Fruit fly (Drosophila melanogaster) whole organism, embryonic: ENCODE results near the gene CG31473.

Experiments
- Aef1 ChIP-seq: fragments of 200-800 bp; sonication (Bioruptor generic); IDR thresholded peaks from 3 replicates; pipeline ENCODE4 v1.3.6; 2022; ENCODE audit warnings: missing biosample characterization, missing genetic modification characterization
- Atf-2 ChIP-seq: fragments of 200-800 bp; sonication (Bioruptor generic); optimal IDR thresholded peaks from 2 replicates; lab custom pipeline; 2016; ENCODE audit warnings: missing biosample characterization, missing genetic modification characterization
- CG10267 ChIP-seq: fragments of 200-800 bp; sonication (Bioruptor generic); optimal IDR thresholded peaks from 2 replicates; lab custom pipeline; 2018; ENCODE audit warnings: missing biosample characterization, mild to moderate bottlenecking, missing genetic modification characterization, moderate library complexity
- CG10462 ChIP-seq: fragments of 200-800 bp; sonication (Bioruptor generic); optimal IDR thresholded peaks from 2 replicates; lab custom pipeline; 2016; ENCODE audit warnings: missing biosample characterization, missing genetic modification characterization
- CG11247 ChIP-seq: fragments of 200-800 bp; sonication (Bioruptor generic); IDR thresholded peaks from 2 replicates; pipeline ENCODE4 v1.3.6; 2022; ENCODE audit warnings: missing biosample characterization, missing genetic modification characterization
- CG12071 ChIP-seq: fragments of 200-800 bp; sonication (Bioruptor generic); optimal IDR thresholded peaks from 3 replicates; lab custom pipeline; 2018; ENCODE audit warnings: missing biosample characterization, mild to moderate bottlenecking, missing genetic modification characterization
- CG12104 ChIP-seq: fragments of 200-800 bp; sonication (Bioruptor generic); optimal IDR thresholded peaks from 3 replicates; lab custom pipeline; 2016; ENCODE audit warnings: missing biosample characterization, missing genetic modification characterization
- CG14014 ChIP-seq: fragments of 200-800 bp; sonication (Bioruptor generic); IDR thresholded peaks from 2 replicates; pipeline ENCODE4 v1.3.6; 2022; ENCODE audit warnings: missing biosample characterization, missing genetic modification characterization
- CG14441 ChIP-seq: fragments of 200-800 bp; sonication (Bioruptor generic); IDR thresholded peaks from 2 replicates; pipeline ENCODE4 v1.3.6; 2022; ENCODE audit warnings: missing biosample characterization, missing genetic modification characterization
- CG1792 ChIP-seq: fragments of 200-800 bp; sonication (Bioruptor generic); optimal IDR thresholded peaks from 2 replicates; lab custom pipeline; 2016; ENCODE audit warnings: missing biosample characterization, missing genetic modification characterization
- CG18619 ChIP-seq: fragments of 200-800 bp; sonication (Bioruptor generic); optimal IDR thresholded peaks from 3 replicates; lab custom pipeline; 2017; ENCODE audit warnings: missing biosample characterization, mild to moderate bottlenecking, missing genetic modification characterization
- CG2889 ChIP-seq: fragments of 200-800 bp; sonication (Bioruptor generic); IDR thresholded peaks from 3 replicates; pipeline ENCODE4 v1.3.6; 2022; ENCODE audit warnings: missing biosample characterization, missing genetic modification characterization
- CG32767 ChIP-seq: fragments of 200-800 bp; sonication (Bioruptor generic); IDR thresholded peaks from 2 replicates; pipeline ENCODE4 v1.3.6; 2022; ENCODE audit warnings: missing biosample characterization, missing genetic modification characterization
- CG34376 ChIP-seq: fragments of 200-800 bp; sonication (Bioruptor generic); optimal IDR thresholded peaks from 2 replicates; lab custom pipeline; 2018; ENCODE audit warnings: missing biosample characterization, mild to moderate bottlenecking, missing genetic modification characterization
- CG3838 ChIP-seq: fragments of 200-800 bp; sonication (Bioruptor generic); optimal IDR thresholded peaks from 3 replicates; lab custom pipeline; 2016; ENCODE audit warnings: missing biosample characterization, missing genetic modification characterization
- CG4617 ChIP-seq: fragments of 200-800 bp; sonication (Bioruptor generic); optimal IDR thresholded peaks from 3 replicates; lab custom pipeline; 2016; ENCODE audit warnings: missing biosample characterization, missing genetic modification characterization, borderline replicate concordance
- CG4707 ChIP-seq: fragments of 200-800 bp; sonication (Bioruptor generic); optimal IDR thresholded peaks from 2 replicates; lab custom pipeline; 2018; ENCODE audit warnings: missing biosample characterization, mild to moderate bottlenecking, missing genetic modification characterization, moderate library complexity
- CG6683 ChIP-seq: fragments of 200-800 bp; sonication (Bioruptor generic); optimal IDR thresholded peaks from 2 replicates; lab custom pipeline; 2017; ENCODE audit warnings: missing biosample characterization, mild to moderate bottlenecking, missing genetic modification characterization, missing genetic modification reagents
- CG7357 ChIP-seq: fragments of 200-800 bp; sonication (Bioruptor generic); IDR thresholded peaks from 3 replicates; pipeline ENCODE4 v1.3.6; 2022; ENCODE audit warnings: missing biosample characterization, missing genetic modification characterization
- CG9727 ChIP-seq: fragments of 200-800 bp; sonication (Bioruptor generic); optimal IDR thresholded peaks from 3 replicates; lab custom pipeline; 2017; ENCODE audit warnings: missing biosample characterization, mild to moderate bottlenecking, missing genetic modification characterization
- D ChIP-seq, 2 experiments: fragments of 200-800 bp in 1 of 2; fragments of >200 bp in 1 of 2; sonication (Bioruptor generic) in 1 of 2; optimal IDR thresholded peaks; 2 replicates in 1 of 2; 3 replicates in 1 of 2; lab custom pipeline; 2017; ENCODE audit warnings: mild to moderate bottlenecking in 1 of 2, missing biosample characterization in 1 of 2, missing genetic modification characterization in 1 of 2, missing genetic modification reagents in 1 of 2
- D19B ChIP-seq: fragments of 200-800 bp; sonication (Bioruptor generic); optimal IDR thresholded peaks from 2 replicates; lab custom pipeline; 2017; ENCODE audit warnings: missing biosample characterization, mild to moderate bottlenecking, missing genetic modification characterization
- Dad ChIP-seq: fragments of 200-800 bp; sonication (Bioruptor generic); optimal IDR thresholded peaks from 3 replicates; lab custom pipeline; 2016; ENCODE audit warnings: missing biosample characterization, missing genetic modification characterization
- Dip2 ChIP-seq: fragments of 200-800 bp; sonication (Bioruptor generic); IDR thresholded peaks from 2 replicates; pipeline ENCODE4 v1.3.6; 2022; ENCODE audit warnings: missing biosample characterization, missing genetic modification characterization
- Dref ChIP-seq: fragments of 200-800 bp; sonication (Bioruptor generic); IDR thresholded peaks from 2 replicates; pipeline ENCODE4 v1.3.6; 2022; ENCODE audit warnings: missing biosample characterization, missing genetic modification characterization
- ERR ChIP-seq: fragments of 200-800 bp; sonication (Bioruptor generic); optimal IDR thresholded peaks from 2 replicates; lab custom pipeline; 2016; ENCODE audit warnings: missing biosample characterization, missing genetic modification characterization
- H2.0 ChIP-seq: fragments of 200-800 bp; sonication (Bioruptor generic); IDR thresholded peaks from 2 replicates; pipeline ENCODE4 v1.3.6; 2022; ENCODE audit warnings: missing biosample characterization, missing genetic modification characterization
- HLH3B ChIP-seq: fragments of 200-800 bp; sonication (Bioruptor generic); IDR thresholded peaks from 2 replicates; pipeline ENCODE4 v1.3.6; 2022; ENCODE audit warnings: missing biosample characterization, missing genetic modification characterization
- HLH4C ChIP-seq: fragments of 200-800 bp; sonication (Bioruptor generic); IDR thresholded peaks from 3 replicates; pipeline ENCODE4 v1.3.6; 2022; ENCODE audit warnings: missing biosample characterization, missing genetic modification characterization; ENCODE audit not compliant: partially characterized antibody
- Max ChIP-seq: fragments of 200-800 bp; sonication (Bioruptor generic); optimal IDR thresholded peaks from 2 replicates; lab custom pipeline; 2016; ENCODE audit warnings: missing biosample characterization, mild to moderate bottlenecking, missing genetic modification characterization
- Med ChIP-seq: fragments of 200-800 bp; sonication (Bioruptor generic); peaks from one replicate; lab custom pipeline; 2016; ENCODE audit warnings: missing biosample characterization, missing genetic modification characterization, mild to moderate bottlenecking, inconsistent platforms, moderate library complexity
- Oli ChIP-seq: fragments of 200-800 bp; sonication (Bioruptor generic); optimal IDR thresholded peaks from 2 replicates; lab custom pipeline; 2018; ENCODE audit warnings: missing biosample characterization, mild to moderate bottlenecking, missing genetic modification characterization, moderate library complexity
- Rx ChIP-seq: fragments of 200-800 bp; sonication (Bioruptor generic); IDR thresholded peaks from 2 replicates; pipeline ENCODE4 v1.3.6; 2022; ENCODE audit warnings: missing biosample characterization, missing genetic modification characterization
- Sox100B ChIP-seq: fragments of 200-800 bp; sonication (Bioruptor generic); optimal IDR thresholded peaks from 3 replicates; lab custom pipeline; 2018; ENCODE audit warnings: missing biosample characterization, mild to moderate bottlenecking, missing genetic modification characterization
- al ChIP-seq: fragments of 200-800 bp; sonication (Bioruptor generic); IDR thresholded peaks from 2 replicates; pipeline ENCODE4 v1.3.6; 2022; ENCODE audit warnings: missing biosample characterization, missing genetic modification characterization
- amos ChIP-seq: fragments of 200-800 bp; sonication (Bioruptor generic); IDR thresholded peaks from 2 replicates; pipeline ENCODE4 v1.3.6; 2022; ENCODE audit warnings: missing biosample characterization, missing genetic modification characterization; ENCODE audit not compliant: partially characterized antibody
- ap ChIP-seq: fragments of 200-800 bp; sonication (Bioruptor generic); IDR thresholded peaks from 2 replicates; pipeline ENCODE4 v1.3.6; 2022; ENCODE audit warnings: missing biosample characterization, missing genetic modification characterization
- dan ChIP-seq: fragments of 200-800 bp; sonication (Bioruptor generic); IDR thresholded peaks from 2 replicates; pipeline ENCODE4 v1.3.6; 2022; ENCODE audit warnings: missing biosample characterization, missing genetic modification characterization
- ewg ChIP-seq: fragments of 200-800 bp; sonication (Bioruptor generic); optimal IDR thresholded peaks from 3 replicates; lab custom pipeline; 2017; ENCODE audit warnings: mild to moderate bottlenecking, missing biosample characterization, missing genetic modification reagents, missing genetic modification characterization
- gcm2 ChIP-seq: fragments of 200-800 bp; sonication (Bioruptor generic); optimal IDR thresholded peaks from 2 replicates; lab custom pipeline; 2016; ENCODE audit warnings: missing biosample characterization, missing genetic modification characterization
- gro ChIP-seq: fragments of 200-800 bp; sonication (Bioruptor generic); optimal IDR thresholded peaks from 2 replicates; lab custom pipeline; 2016; ENCODE audit warnings: missing biosample characterization, missing genetic modification characterization
- hb ChIP-seq: fragments of 200-800 bp; sonication (Bioruptor generic); IDR thresholded peaks from 3 replicates; pipeline ENCODE4 v1.3.6; 2022; ENCODE audit warnings: missing biosample characterization, missing genetic modification characterization; ENCODE audit not compliant: partially characterized antibody
- kah ChIP-seq: fragments of 200-800 bp; sonication (Bioruptor generic); optimal IDR thresholded peaks from 2 replicates; lab custom pipeline; 2018; ENCODE audit warnings: missing biosample characterization, mild to moderate bottlenecking, missing genetic modification characterization
- lola ChIP-seq, 3 experiments: fragments of >200 bp in 2 of 3; fragments of 200-800 bp in 1 of 3; sonication (Bioruptor generic) in 1 of 3; optimal IDR thresholded peaks; 2 replicates each; lab custom pipeline; 2017 to 2019; ENCODE audit warnings: missing biosample characterization in 3 of 3, missing genetic modification characterization in 3 of 3, mild to moderate bottlenecking in 1 of 3, moderate library complexity in 1 of 3
- pfk ChIP-seq: fragments of 200-800 bp; sonication (Bioruptor generic); optimal IDR thresholded peaks from 2 replicates; lab custom pipeline; 2018; ENCODE audit warnings: missing biosample characterization, mild to moderate bottlenecking, missing genetic modification characterization, moderate library complexity
- pho ChIP-seq: fragments of 200-800 bp; sonication (Bioruptor generic); optimal IDR thresholded peaks from 2 replicates; lab custom pipeline; 2016; ENCODE audit warnings: missing biosample characterization, missing genetic modification characterization
- schlank ChIP-seq: fragments of 200-800 bp; sonication (Bioruptor generic); optimal IDR thresholded peaks from 2 replicates; lab custom pipeline; 2018; ENCODE audit warnings: missing biosample characterization, mild to moderate bottlenecking, missing genetic modification characterization
- stc ChIP-seq: fragments of 200-800 bp; sonication (Bioruptor generic); IDR thresholded peaks from 2 replicates; pipeline ENCODE4 v1.3.6; 2022; ENCODE audit warnings: missing biosample characterization, missing genetic modification characterization
- vfl ChIP-seq: fragments of 200-800 bp; sonication (Bioruptor generic); optimal IDR thresholded peaks from 2 replicates; lab custom pipeline; 2016; ENCODE audit warnings: missing biosample characterization, missing genetic modification characterization
- wek ChIP-seq: fragments of 200-800 bp; sonication (Bioruptor generic); optimal IDR thresholded peaks from 3 replicates; lab custom pipeline; 2018; ENCODE audit warnings: missing biosample characterization, mild to moderate bottlenecking, missing genetic modification characterization, moderate library complexity
- zen ChIP-seq: fragments of 200-800 bp; sonication (Bioruptor generic); optimal IDR thresholded peaks from 3 replicates; lab custom pipeline; 2018; ENCODE audit warnings: missing biosample characterization, mild to moderate bottlenecking, missing genetic modification characterization, moderate library complexity

The CG31473 gene

dm6 chr3R:7821559-7821958, 9.9 kb downstream of the CG31473 start (continued):
- TF ChIP-seq ap (GFP tag; lab: Robert Waterston, UW) (no peak), CG18619 (peak; percentile 34), Dref (GFP tag; lab: Robert Waterston, UW) (no peak), CG32767 (GFP tag; lab: Robert Waterston, UW) (no peak), CG12071 (GFP tag; lab: Kevin White, UChicago) (no peak), CG7357 (GFP tag; lab: Robert Waterston, UW) (no peak), pho (peak; percentile 46), CG4617 (no peak), HLH4C (GFP tag; lab: Robert Waterston, UW) (no peak), amos (GFP tag; lab: Robert Waterston, UW) (no peak), CG12104 (GFP tag; lab: Kevin White, UChicago) (no peak), pfk (GFP tag; lab: Kevin White, UChicago) (no peak), gcm2 (GFP tag; lab: Kevin White, UChicago) (no peak), stc (GFP tag; lab: Robert Waterston, UW) (no peak), wek (GFP tag; lab: Kevin White, UChicago) (no peak), CG1792 (GFP tag; lab: Kevin White, UChicago) (no peak), D (optimal IDR thresholded peaks at IDR 0.05; lab: Kevin White, UChicago) (no peak), D (GFP tag; optimal IDR thresholded peaks at IDR 0.05; lab: Kevin White, UChicago) (no peak), lola (GFP tag; optimal IDR thresholded peaks at IDR 0.05; lab: Kevin White, UChicago) (no peak), CG10267 (no peak), Oli (tag; lab: Kevin White, UChicago) (peak; percentile 41), CG34376 (GFP tag; lab: Kevin White, UChicago) (no peak), CG14441 (GFP tag; lab: Robert Waterston, UW) (peak; percentile 31; the same call in 1 of the 2 replicates), CG2889 (GFP tag; lab: Robert Waterston, UW) (no peak), Max (GFP tag; lab: Kevin White, UChicago) (no peak), kah (GFP tag; lab: Kevin White, UChicago) (no peak), H2.0 (GFP tag; lab: Robert Waterston, UW) (peak; percentile 50; the same call in 1 of the 2 replicates), CG11247 (GFP tag; lab: Robert Waterston, UW) (no peak), HLH3B (GFP tag; lab: Robert Waterston, UW) (0 out of 2 replicates have a peak, but pooled peaks have one; percentile 17), Aef1 (peak; percentile 26; the same call in 1 of the 3 replicates), D19B (GFP tag; lab: Kevin White, UChicago) (peak; percentile 20), CG10462 (GFP tag; lab: Kevin White, UChicago) (no peak), al (peak; percentile 51; the same call in 1 of the 2 replicates), hb (GFP tag; lab: Robert Waterston, UW) (no peak), Dad (GFP tag; lab: Kevin White, UChicago) (no peak), CG9727 (peak; percentile 26), Sox100B (GFP tag; lab: Kevin White, UChicago) (peak; percentile 3), CG14014 (no peak; the same call in 1 of the 2 replicates), CG6683 (GFP tag; lab: Kevin White, UChicago) (peak; percentile 14), gro (peak; percentile 16), Dip2 (GFP tag; lab: Robert Waterston, UW) (no peak), CG3838 (GFP tag; lab: Kevin White, UChicago) (no peak), vfl (no peak), Med (GFP tag; lab: Kevin White, UChicago) (peak; percentile 73), ewg (GFP tag; lab: Kevin White, UChicago) (peak; percentile 37), zen (tag; lab: Kevin White, UChicago) (no peak), Atf-2 (GFP tag; lab: Kevin White, UChicago) (no peak), CG4707 (GFP tag; lab: Kevin White, UChicago) (no peak), Rx (GFP tag; lab: Robert Waterston, UW) (peak; percentile 27; the same call in 1 of the 2 replicates), schlank (tag; lab: Kevin White, UChicago) (no peak), dan (no peak), ERR (no peak)
